Fruit fly (Drosophila melanogaster): ENCODE measurements around the gene CG42371.

Gene CG42371

DNA sequence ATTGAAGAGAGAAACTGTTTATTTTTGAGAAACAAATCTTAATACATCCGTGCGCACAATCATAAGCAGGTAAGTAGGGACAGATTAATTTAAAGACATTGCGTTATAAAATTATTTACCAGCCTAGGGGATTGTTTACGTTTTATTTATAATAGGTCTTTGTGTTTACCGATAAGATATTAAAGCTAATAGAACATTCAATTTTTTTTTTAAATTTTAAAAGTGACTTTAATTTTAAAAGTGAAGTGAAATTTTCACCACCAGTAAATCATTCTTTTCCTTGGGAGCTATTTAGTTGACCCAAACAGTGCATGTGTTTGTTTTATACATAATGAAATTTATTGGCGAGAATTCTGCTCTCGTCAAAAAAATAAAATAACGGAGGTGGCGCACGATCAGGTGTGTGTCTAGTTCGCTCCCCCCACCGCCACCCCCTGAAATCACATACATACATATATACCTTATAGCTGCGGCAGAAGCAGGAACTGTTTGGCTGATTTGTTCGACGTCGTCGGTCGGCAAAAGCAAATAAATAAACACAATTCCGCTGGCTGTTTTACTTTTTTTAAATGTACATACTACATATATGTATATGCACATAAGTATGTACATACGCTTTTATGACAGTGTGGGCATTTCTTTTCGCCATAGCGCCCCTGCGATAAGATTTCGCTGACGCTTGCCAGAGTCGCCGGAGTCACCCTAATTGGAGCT, 41.0 kb downstream of the CG42371 start (continued):
- 0 out of 2 replicates have a peak, but pooled peaks have one; percentile 45 for TF ChIP-seq toy (GFP tag; IDR thresholded peaks at IDR 0.05)
- TF ChIP-seq chinmo (GFP tag; IDR thresholded peaks at IDR 0.05; ENCODE audit: partially characterized antibody): peak; percentile 67; the same call in 1 of the 4 replicates
- no peak for TF ChIP-seq h (optimal IDR thresholded peaks at IDR 0.05)
- TF ChIP-seq wdn (GFP tag; IDR thresholded peaks at IDR 0.05): peak; percentile 43; the same call in 1 of the 2 replicates
- TF ChIP-seq ase (GFP tag; IDR thresholded peaks at IDR 0.05): 0 out of 3 replicates have a peak, but pooled peaks have one; percentile 33
- no peak for TF ChIP-seq CG11093 (GFP tag; IDR thresholded peaks at IDR 0.05)
- TF ChIP-seq pfk (GFP tag; optimal IDR thresholded peaks at IDR 0.05): no peak
- peak; percentile 77 for TF ChIP-seq grau (tag; optimal IDR thresholded peaks at IDR 0.05)
- peak; percentile 26; the same call in 1 of the 2 replicates for TF ChIP-seq crol (GFP tag; IDR thresholded peaks at IDR 0.05)
- no peak for TF ChIP-seq mam (GFP tag; optimal IDR thresholded peaks at IDR 0.05)
- TF ChIP-seq CG30403 (GFP tag; optimal IDR thresholded peaks at IDR 0.05): peak; percentile 52
- no peak for TF ChIP-seq peb (GFP tag; IDR thresholded peaks at IDR 0.05)
- peak; percentile 6 for TF ChIP-seq CG18476 (GFP tag; optimal IDR thresholded peaks at IDR 0.05)
- peak; percentile 80 for TF ChIP-seq CG3281 (GFP tag; optimal IDR thresholded peaks at IDR 0.05)
- no peak for TF ChIP-seq CG1792 (GFP tag; optimal IDR thresholded peaks at IDR 0.05)
- peak; percentile 2 for TF ChIP-seq CG17568 (GFP tag; optimal IDR thresholded peaks at IDR 0.05)
- no peak for TF ChIP-seq CG34224 (GFP tag; IDR thresholded peaks at IDR 0.05; ENCODE audit: partially characterized antibody)
- no peak for TF ChIP-seq Fer2 (tag; optimal IDR thresholded peaks at IDR 0.05)
- TF ChIP-seq stwl (tag; optimal IDR thresholded peaks at IDR 0.05): no peak
- no peak for TF ChIP-seq klu (GFP tag; IDR thresholded peaks at IDR 0.05)
- TF ChIP-seq repo (GFP tag; optimal IDR thresholded peaks at IDR 0.05): no peak
- TF ChIP-seq CG15011 (GFP tag; optimal IDR thresholded peaks at IDR 0.05): peak; percentile 45
- no peak for TF ChIP-seq CG4820 (GFP tag; optimal IDR thresholded peaks at IDR 0.05)
- TF ChIP-seq CG2199 (GFP tag; IDR thresholded peaks at IDR 0.05): no peak
- TF ChIP-seq CG2889 (GFP tag; IDR thresholded peaks at IDR 0.05): no peak
- TF ChIP-seq Xbp1 (GFP tag; optimal IDR thresholded peaks at IDR 0.05): peak; percentile 24
- no peak for TF ChIP-seq sens-2 (GFP tag; IDR thresholded peaks at IDR 0.05)
- peak; percentile 15 for TF ChIP-seq CG13624 (GFP tag; optimal IDR thresholded peaks at IDR 0.05)
- 0 out of 3 replicates have a peak, but pooled peaks have one; percentile 10 for TF ChIP-seq ci (GFP tag; IDR thresholded peaks at IDR 0.05)
- no peak for TF ChIP-seq HLH54F (GFP tag; optimal IDR thresholded peaks at IDR 0.05)
- no peak for TF ChIP-seq CG10431 (GFP tag; optimal IDR thresholded peaks at IDR 0.05)
- TF ChIP-seq B-H2 (GFP tag; optimal IDR thresholded peaks at IDR 0.05): peak; percentile 8
- no peak for TF ChIP-seq lola (GFP tag; optimal IDR thresholded peaks at IDR 0.05)
- no peak for TF ChIP-seq CG10959 (GFP tag; IDR thresholded peaks at IDR 0.05)
- TF ChIP-seq jigr1 (GFP tag; IDR thresholded peaks at IDR 0.05): no peak
- no peak for TF ChIP-seq run (tag; optimal IDR thresholded peaks at IDR 0.05)
- TF ChIP-seq fu2 (GFP tag; optimal IDR thresholded peaks at IDR 0.05): peak; percentile 27
- peak; percentile 48 for TF ChIP-seq lmd (GFP tag; IDR thresholded peaks at IDR 0.05)
- TF ChIP-seq chm (GFP tag; IDR thresholded peaks at IDR 0.05): no peak
- peak; percentile 58 for TF ChIP-seq CG3995 (GFP tag; optimal IDR thresholded peaks at IDR 0.05)
- no peak for TF ChIP-seq nerfin-2 (GFP tag; IDR thresholded peaks at IDR 0.05; ENCODE audit: partially characterized antibody)
- TF ChIP-seq CG13123 (GFP tag; optimal IDR thresholded peaks at IDR 0.05): no peak
- TF ChIP-seq bigmax (GFP tag; optimal IDR thresholded peaks at IDR 0.05): no peak
- TF ChIP-seq CG2678 (tag; optimal IDR thresholded peaks at IDR 0.05): peak; percentile 83
- no peak for TF ChIP-seq CG9609 (GFP tag; optimal IDR thresholded peaks at IDR 0.05)
- no peak; the same call in 1 of the 2 replicates for TF ChIP-seq Ravus (GFP tag; IDR thresholded peaks at IDR 0.05)
- TF ChIP-seq Ets97D (GFP tag; optimal IDR thresholded peaks at IDR 0.05): no peak
- no peak for TF ChIP-seq CG7271 (tag; optimal IDR thresholded peaks at IDR 0.05)
- peak; percentile 50 for TF ChIP-seq tio (GFP tag; optimal IDR thresholded peaks at IDR 0.05)
- no peak for TF ChIP-seq sim (GFP tag; IDR thresholded peaks at IDR 0.05)
- TF ChIP-seq CG33213 (GFP tag; optimal IDR thresholded peaks at IDR 0.05): no peak

Data from whole organism, embryonic.